Fruit fly (Drosophila melanogaster) whole organism, embryonic: Measurements from ENCODE around the gene SLC22A.

Experiments
- Abd-B ChIP-seq: fragments of 200-800 bp; sonication (Bioruptor generic); optimal IDR thresholded peaks from 2 replicates; lab custom pipeline; 2018; ENCODE audit warnings: missing biosample characterization, mild to moderate bottlenecking, missing genetic modification characterization, moderate library complexity
- Bteb2 ChIP-seq: fragments of 200-800 bp; sonication (Bioruptor generic); optimal IDR thresholded peaks from 2 replicates; lab custom pipeline; 2016; ENCODE audit warnings: missing biosample characterization, missing genetic modification characterization
- CG10543 ChIP-seq: fragments of 200-800 bp; sonication (Bioruptor generic); optimal IDR thresholded peaks from 3 replicates; lab custom pipeline; 2017; ENCODE audit warnings: missing biosample characterization, mild to moderate bottlenecking, missing genetic modification characterization, moderate library complexity
- CG12769 ChIP-seq: fragments of 200-800 bp; sonication (Bioruptor generic); optimal IDR thresholded peaks from 2 replicates; lab custom pipeline; 2019; ENCODE audit warnings: missing biosample characterization, mild to moderate bottlenecking, missing genetic modification characterization, moderate library complexity
- CG15269 ChIP-seq: fragments of 200-800 bp; sonication (Bioruptor generic); optimal IDR thresholded peaks from 2 replicates; lab custom pipeline; 2018; ENCODE audit warnings: missing biosample characterization, mild to moderate bottlenecking, missing genetic modification characterization, moderate library complexity
- CG2678 ChIP-seq: fragments of 200-800 bp; sonication (Bioruptor generic); optimal IDR thresholded peaks from 3 replicates; lab custom pipeline; 2019; ENCODE audit warnings: missing biosample characterization, mild to moderate bottlenecking, missing genetic modification characterization, moderate library complexity
- CG34376 ChIP-seq: fragments of 200-800 bp; sonication (Bioruptor generic); optimal IDR thresholded peaks from 2 replicates; lab custom pipeline; 2018; ENCODE audit warnings: missing biosample characterization, mild to moderate bottlenecking, missing genetic modification characterization
- CG6254 ChIP-seq: fragments of 200-800 bp; sonication (Bioruptor generic); optimal IDR thresholded peaks from 3 replicates; lab custom pipeline; 2017; ENCODE audit warnings: mild to moderate bottlenecking, missing biosample characterization, missing genetic modification reagents, missing genetic modification characterization
- CG8290 ChIP-seq, 3 experiments: fragments of 200-800 bp; sonication (Bioruptor generic); optimal IDR thresholded peaks; 2 replicates each; lab custom pipeline; 2016 to 2019; ENCODE audit warnings: missing biosample characterization in 3 of 3, missing genetic modification characterization in 3 of 3, mild to moderate bottlenecking in 2 of 3, moderate library complexity in 1 of 3
- CG8359 ChIP-seq: fragments of 200-800 bp; sonication (Bioruptor generic); optimal IDR thresholded peaks from 2 replicates; lab custom pipeline; 2017; ENCODE audit warnings: missing biosample characterization, mild to moderate bottlenecking, missing genetic modification characterization, borderline replicate concordance
- Dbx ChIP-seq: fragments of 200-800 bp; sonication (Bioruptor generic); IDR thresholded peaks from 3 replicates; pipeline ENCODE4 v1.3.6; 2022; ENCODE audit warnings: missing biosample characterization, missing genetic modification characterization
- Deaf1 ChIP-seq: fragments of 200-800 bp; optimal IDR thresholded peaks from 3 replicates; lab custom pipeline; 2019; ENCODE audit warnings: missing biosample characterization, mild to moderate bottlenecking, missing genetic modification characterization, moderate library complexity
- Dp ChIP-seq: fragments of 200-800 bp; sonication (Bioruptor generic); optimal IDR thresholded peaks from 2 replicates; lab custom pipeline; 2018; ENCODE audit warnings: missing biosample characterization, mild to moderate bottlenecking, missing genetic modification characterization, moderate library complexity
- E2f2 ChIP-seq: fragments of 200-800 bp; sonication (Bioruptor generic); IDR thresholded peaks from 2 replicates; pipeline ENCODE4 v1.3.6; 2022; ENCODE audit warnings: missing biosample characterization, missing genetic modification characterization
- Hey ChIP-seq: fragments of 200-800 bp; sonication (Bioruptor generic); optimal IDR thresholded peaks from 3 replicates; lab custom pipeline; 2018; ENCODE audit warnings: missing biosample characterization, mild to moderate bottlenecking, missing genetic modification characterization
- Jarid2 ChIP-seq: fragments of 200-800 bp; sonication (Bioruptor generic); optimal IDR thresholded peaks from 3 replicates; lab custom pipeline; 2017; ENCODE audit warnings: mild to moderate bottlenecking, missing biosample characterization, missing genetic modification reagents, missing genetic modification characterization
- MTF-1 ChIP-seq: fragments of 200-800 bp; sonication (Bioruptor generic); optimal IDR thresholded peaks from 2 replicates; lab custom pipeline; 2018; ENCODE audit warnings: missing biosample characterization, mild to moderate bottlenecking, missing genetic modification characterization, borderline replicate concordance
- Med ChIP-seq: fragments of 200-800 bp; sonication (Bioruptor generic); peaks from one replicate; lab custom pipeline; 2016; ENCODE audit warnings: missing biosample characterization, missing genetic modification characterization, mild to moderate bottlenecking, inconsistent platforms, moderate library complexity
- Meics ChIP-seq: fragments of 200-800 bp; sonication (Bioruptor generic); optimal IDR thresholded peaks from 2 replicates; lab custom pipeline; 2017; ENCODE audit warnings: missing biosample characterization, mild to moderate bottlenecking, missing genetic modification characterization
- Nf-YA ChIP-seq: fragments of 200-800 bp; sonication (Bioruptor generic); IDR thresholded peaks from 2 replicates; pipeline ENCODE4 v1.3.6; 2022; ENCODE audit warnings: missing biosample characterization, missing genetic modification characterization
- Nf-YB ChIP-seq: fragments of 200-800 bp; sonication (Bioruptor generic); optimal IDR thresholded peaks from 3 replicates; lab custom pipeline; 2019; ENCODE audit warnings: missing biosample characterization, mild to moderate bottlenecking, missing genetic modification characterization, moderate library complexity
- Nf-YC ChIP-seq: fragments of 200-800 bp; optimal IDR thresholded peaks from 3 replicates; lab custom pipeline; 2019; ENCODE audit warnings: missing biosample characterization, mild to moderate bottlenecking, missing genetic modification characterization, moderate library complexity
- Pdp1 ChIP-seq, 2 experiments: fragments of 200-800 bp; sonication (Bioruptor generic); optimal IDR thresholded peaks; 3 replicates each; lab custom pipeline; 2016; ENCODE audit warnings: missing biosample characterization in 2 of 2, missing genetic modification characterization in 2 of 2, mild to moderate bottlenecking in 1 of 2, moderate library complexity in 1 of 2
- ap ChIP-seq: fragments of 200-800 bp; sonication (Bioruptor generic); IDR thresholded peaks from 2 replicates; pipeline ENCODE4 v1.3.6; 2022; ENCODE audit warnings: missing biosample characterization, missing genetic modification characterization
- bsh ChIP-seq, 2 experiments: fragments of 200-800 bp; sonication (Bioruptor generic); optimal IDR thresholded peaks; 2 replicates each; lab custom pipeline; 2017 to 2018; ENCODE audit warnings: mild to moderate bottlenecking in 2 of 2, missing biosample characterization in 2 of 2, missing genetic modification characterization in 2 of 2, moderate library complexity in 1 of 2
- caup ChIP-seq: fragments of 200-800 bp; sonication (Bioruptor generic); optimal IDR thresholded peaks from 3 replicates; lab custom pipeline; 2017; ENCODE audit warnings: missing biosample characterization, mild to moderate bottlenecking, missing genetic modification characterization, moderate library complexity; ENCODE audit not compliant: severe bottlenecking
- cg ChIP-seq: fragments of 200-800 bp; sonication (Bioruptor generic); optimal IDR thresholded peaks from 3 replicates; lab custom pipeline; 2019; ENCODE audit warnings: missing biosample characterization, mild to moderate bottlenecking, missing genetic modification characterization, moderate library complexity
- chinmo ChIP-seq: fragments of 200-800 bp; sonication (Bioruptor generic); IDR thresholded peaks from 4 replicates; pipeline ENCODE4 v1.3.6; 2022; ENCODE audit warnings: missing biosample characterization, missing genetic modification characterization; ENCODE audit not compliant: partially characterized antibody
- ci ChIP-seq: fragments of 200-800 bp; sonication (Bioruptor generic); IDR thresholded peaks from 3 replicates; pipeline ENCODE4 v1.3.6; 2022; ENCODE audit warnings: missing biosample characterization, missing genetic modification characterization
- crc ChIP-seq: fragments of 200-800 bp; sonication (Bioruptor generic); optimal IDR thresholded peaks from 2 replicates; lab custom pipeline; 2016; ENCODE audit warnings: missing biosample characterization, missing genetic modification characterization
- crp ChIP-seq, 2 experiments: fragments of 200-800 bp; sonication (Bioruptor generic); optimal IDR thresholded peaks; 2 replicates in 1 of 2; 3 replicates in 1 of 2; lab custom pipeline; 2017; ENCODE audit warnings: missing biosample characterization in 2 of 2, missing genetic modification characterization in 2 of 2, mild to moderate bottlenecking in 1 of 2, moderate library complexity in 1 of 2
- cwo ChIP-seq: fragments of 200-800 bp; sonication (Bioruptor generic); optimal IDR thresholded peaks from 3 replicates; lab custom pipeline; 2017; ENCODE audit warnings: missing biosample characterization, missing genetic modification characterization, mild to moderate bottlenecking, moderate library complexity, missing genetic modification reagents
- exex ChIP-seq: fragments of 200-800 bp; sonication (Bioruptor generic); optimal IDR thresholded peaks from 4 replicates; lab custom pipeline; 2018; ENCODE audit warnings: missing biosample characterization, mild to moderate bottlenecking, missing genetic modification characterization, moderate library complexity
- grn ChIP-seq: fragments of 200-800 bp; sonication (Bioruptor generic); optimal IDR thresholded peaks from 3 replicates; lab custom pipeline; 2017; ENCODE audit warnings: missing biosample characterization, missing genetic modification characterization
- kah ChIP-seq: fragments of 200-800 bp; sonication (Bioruptor generic); optimal IDR thresholded peaks from 2 replicates; lab custom pipeline; 2018; ENCODE audit warnings: missing biosample characterization, mild to moderate bottlenecking, missing genetic modification characterization
- kay ChIP-seq: fragments of 200-800 bp; sonication (Bioruptor generic); optimal IDR thresholded peaks from 2 replicates; lab custom pipeline; 2016; ENCODE audit warnings: missing biosample characterization, missing genetic modification characterization
- lab ChIP-seq: fragments of 200-800 bp; sonication (Bioruptor generic); optimal IDR thresholded peaks from 3 replicates; lab custom pipeline; 2017; ENCODE audit warnings: missing biosample characterization, missing genetic modification characterization, mild to moderate bottlenecking, moderate library complexity, missing genetic modification reagents
- lov ChIP-seq, 2 experiments: fragments of 200-800 bp in 1 of 2; fragments of >200 bp in 1 of 2; sonication (Bioruptor generic) in 1 of 2; IDR thresholded peaks in 1 of 2; optimal IDR thresholded peaks in 1 of 2; 2 replicates in 1 of 2; 3 replicates in 1 of 2; pipeline versions ENCODE4 v1.3.6 to Lab custom; 2017 to 2022; ENCODE audit warnings: missing biosample characterization in 1 of 2, missing genetic modification characterization in 1 of 2
- nom ChIP-seq: fragments of 200-800 bp; sonication (Bioruptor generic); optimal IDR thresholded peaks from 2 replicates; lab custom pipeline; 2017; ENCODE audit warnings: missing biosample characterization, missing genetic modification characterization, mild to moderate bottlenecking, moderate library complexity, missing genetic modification reagents
- psq ChIP-seq: fragments of 200-800 bp; sonication (Bioruptor generic); optimal IDR thresholded peaks from 2 replicates; lab custom pipeline; 2017; ENCODE audit warnings: missing biosample characterization, missing genetic modification characterization
- sd ChIP-seq: fragments of 200-800 bp; sonication (Bioruptor generic); optimal IDR thresholded peaks from 3 replicates; lab custom pipeline; 2018; ENCODE audit warnings: missing biosample characterization, mild to moderate bottlenecking, missing genetic modification characterization, moderate library complexity
- sens ChIP-seq: fragments of 200-800 bp; sonication (Bioruptor generic); peaks from one replicate; lab custom pipeline; 2016; ENCODE audit warnings: missing biosample characterization, missing genetic modification characterization
- shn ChIP-seq: fragments of 200-800 bp; sonication (Bioruptor generic); optimal IDR thresholded peaks from 3 replicates; lab custom pipeline; 2016; ENCODE audit warnings: missing biosample characterization, missing genetic modification characterization
- slou ChIP-seq: fragments of 200-800 bp; sonication (Bioruptor generic); optimal IDR thresholded peaks from 3 replicates; lab custom pipeline; 2016; ENCODE audit warnings: missing biosample characterization, missing genetic modification characterization
- sug ChIP-seq: fragments of 200-800 bp; optimal IDR thresholded peaks from 2 replicates; lab custom pipeline; 2019; ENCODE audit warnings: missing biosample characterization, mild to moderate bottlenecking, missing genetic modification characterization, moderate library complexity
- zf30C ChIP-seq: fragments of 200-800 bp; sonication (Bioruptor generic); optimal IDR thresholded peaks from 3 replicates; lab custom pipeline; 2018; ENCODE audit warnings: missing biosample characterization, mild to moderate bottlenecking, missing genetic modification characterization

SLC22A gene

DNA sequence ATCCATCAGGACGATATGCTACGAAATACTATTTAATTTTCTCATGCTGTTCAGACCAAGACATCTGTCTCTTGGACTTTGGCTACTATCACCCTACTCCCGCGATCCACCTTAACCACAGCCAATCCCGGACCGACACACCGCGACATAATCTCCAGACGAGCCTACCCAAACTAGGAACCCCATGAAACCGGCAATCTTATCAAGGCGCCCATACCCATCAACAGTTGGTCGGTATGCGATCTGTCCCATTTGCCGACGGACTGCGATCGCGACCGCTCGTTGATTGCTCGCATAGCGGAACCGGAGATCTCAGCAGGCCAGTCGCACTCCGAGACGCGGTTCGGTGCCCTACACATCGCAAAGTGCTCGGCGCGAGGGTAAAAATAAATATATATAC lies at the start of gene SLC22A:
Gene SLC22A, plus strand, starts transcription at position 243 of the 400 bp plus-strand sequence.
- TF ChIP-seq Dbx (GFP tag; lab: Robert Waterston, UW) (0 out of 3 replicates have a peak, but pooled peaks have one; percentile 23), CG34376 (peak; percentile 43), lab (GFP tag; lab: Kevin White, UChicago) (peak; percentile 42), ci (no peak), sens (GFP tag; lab: Kevin White, UChicago) (peak; percentile 5), CG6254 (GFP tag; lab: Kevin White, UChicago) (no peak), Nf-YC (tag; lab: Kevin White, UChicago) (peak; percentile 66), Hey (peak; percentile 11), Bteb2 (no peak), Meics (GFP tag; lab: Kevin White, UChicago) (peak; percentile 40), crc (GFP tag; lab: Kevin White, UChicago) (no peak), caup (peak; percentile 7), crp (GFP tag; optimal IDR thresholded peaks at IDR 0.05; lab: Kevin White, UChicago) (no peak), Pdp1 (GFP tag; optimal IDR thresholded peaks at IDR 0.05; lab: Kevin White, UChicago) (peak in 1 of 2 experiments; percentile 8), Med (GFP tag; lab: Kevin White, UChicago) (peak; percentile 72), CG12769 (peak; percentile 59), Deaf1 (tag; lab: Kevin White, UChicago) (peak; percentile 93), CG10543 (GFP tag; lab: Kevin White, UChicago) (peak; percentile 63), grn (GFP tag; lab: Kevin White, UChicago) (peak; percentile 33), Jarid2 (GFP tag; lab: Kevin White, UChicago) (peak; percentile 45), Nf-YB (GFP tag; lab: Kevin White, UChicago) (peak; percentile 61), sd (tag; lab: Kevin White, UChicago) (peak; percentile 84), ap (GFP tag; lab: Robert Waterston, UW) (no peak), nom (GFP tag; lab: Kevin White, UChicago) (peak; percentile 78), CG2678 (tag; lab: Kevin White, UChicago) (peak; percentile 3), Abd-B (GFP tag; lab: Kevin White, UChicago) (no peak), sug (tag; lab: Kevin White, UChicago) (peak; percentile 78), slou (no peak), CG8359 (GFP tag; lab: Kevin White, UChicago) (no peak), exex (tag; lab: Kevin White, UChicago) (peak; percentile 58), bsh (GFP tag; optimal IDR thresholded peaks at IDR 0.05; lab: Kevin White, UChicago) (peak in 1 of 2 experiments; percentile 16), cwo (GFP tag; lab: Kevin White, UChicago) (peak; percentile 46), CG8290 (GFP tag; optimal IDR thresholded peaks at IDR 0.05; lab: Kevin White, UChicago) (no peak), CG8290 (tag; optimal IDR thresholded peaks at IDR 0.05; lab: Kevin White, UChicago) (peak in 1 of 2 experiments; percentile 2), kah (peak; percentile 83), lov (optimal IDR thresholded peaks at IDR 0.05; lab: Kevin White, UChicago) (no peak), lov (GFP tag; IDR thresholded peaks at IDR 0.05; lab: Robert Waterston, UW) (0 out of 3 replicates have a peak, but pooled peaks have one; percentile 19)

- TF ChIP-seq Dp (no peak), kay (GFP tag; lab: Kevin White, UChicago) (peak; percentile 1), cg (GFP tag; lab: Kevin White, UChicago) (peak; percentile 56), CG15269 (tag; lab: Kevin White, UChicago) (peak; percentile 6), MTF-1 (GFP tag; lab: Kevin White, UChicago) (no peak), exex (tag; lab: Kevin White, UChicago) (peak; percentile 14), psq (no peak), shn (no peak), zf30C (GFP tag; lab: Kevin White, UChicago) (no peak), chinmo (0 out of 4 replicates have a peak, but pooled peaks have one; percentile 56), sug (tag; lab: Kevin White, UChicago) (peak; percentile 11), CG34376 (peak; percentile 13), CG10543 (GFP tag; lab: Kevin White, UChicago) (peak; percentile 9), Nf-YA (GFP tag; lab: Robert Waterston, UW) (no peak), E2f2 (GFP tag; lab: Robert Waterston, UW) (no peak), CG12769 (peak; percentile 18)
Measured at dm6 chr3L:21886883-21887559, 47.5 kb upstream of the SLC22A start.
